Worm (Caenorhabditis elegans) whole organism, mixed stage, embryonic: ENCODE results near the gene hcp-2.

Experiments used
- ceh-83 ChIP-seq: fragments of 200-800 bp; sonication (Bioruptor generic); optimal IDR thresholded peaks from 2 replicates; lab custom pipeline; 2018; ENCODE audit warnings: mild to moderate bottlenecking, missing genetic modification characterization, missing compliant biosample characterization
- lsy-2 ChIP-seq: fragments of 150-350 bp; optimal IDR thresholded peaks from 2 replicates; lab custom pipeline; 2014; ENCODE audit warnings: missing biosample characterization, missing genetic modification characterization
- pha-4 ChIP-seq: fragments of 150-350 bp; optimal IDR thresholded peaks from 2 replicates; lab custom pipeline; 2018; ENCODE audit warnings: missing biosample characterization, missing genetic modification reagents, missing genetic modification characterization
- sem-2 ChIP-seq: fragments of 200-800 bp; sonication (Bioruptor generic); optimal IDR thresholded peaks from 2 replicates; lab custom pipeline; 2018; ENCODE audit warnings: mild to moderate bottlenecking, missing genetic modification characterization, missing compliant biosample characterization
- unc-62 ChIP-seq: fragments of 150-350 bp; optimal IDR thresholded peaks from 2 replicates; lab custom pipeline; 2014; ENCODE audit warnings: missing biosample characterization, missing genetic modification reagents, missing genetic modification characterization
- ztf-11 ChIP-seq: fragments of 150-350 bp; optimal IDR thresholded peaks from 2 replicates; lab custom pipeline; 2014; ENCODE audit warnings: missing biosample characterization, missing genetic modification characterization

ce11 chrV:9685559-9685958 is 39.9 kb downstream of the hcp-2 start, which contains the start of gene ZK287.4:
- no peak for TF ChIP-seq pha-4 (tag; lab: Kevin White, UChicago)
- no peak for TF ChIP-seq ceh-83
- TF ChIP-seq unc-62 (GFP tag; lab: Kevin White, UChicago): no peak
- TF ChIP-seq ztf-11 (tag; lab: Kevin White, UChicago): no peak
- TF ChIP-seq lsy-2: no peak
- TF ChIP-seq sem-2 (GFP tag; lab: Kevin White, UChicago): no peak
